Fruit fly (Drosophila melanogaster) whole organism, adult: Measurements from ENCODE around the gene CG7943.

ENCODE experiments used
- CG12768 ChIP-seq: fragments of 200-800 bp; sonication (Bioruptor generic); optimal IDR thresholded peaks from 2 replicates; lab custom pipeline; 2017; ENCODE audit warnings: missing biosample characterization, missing genetic modification characterization, mild to moderate bottlenecking, moderate library complexity, missing genetic modification reagents
- CG33017 ChIP-seq: fragments of 200-800 bp; sonication (Bioruptor generic); optimal IDR thresholded peaks from 2 replicates; lab custom pipeline; 2018; ENCODE audit warnings: missing biosample characterization, mild to moderate bottlenecking, missing genetic modification characterization, moderate library complexity
- CG5204 ChIP-seq: fragments of 200-800 bp; sonication (Bioruptor generic); optimal IDR thresholded peaks from 2 replicates; lab custom pipeline; 2016; ENCODE audit warnings: missing biosample characterization, missing genetic modification characterization
- CG7045 ChIP-seq: fragments of 200-800 bp; sonication (Bioruptor generic); optimal IDR thresholded peaks from 2 replicates; lab custom pipeline; 2017; ENCODE audit warnings: missing biosample characterization, mild to moderate bottlenecking, missing genetic modification characterization
- CG7101 ChIP-seq: fragments of 200-800 bp; sonication (Bioruptor generic); optimal IDR thresholded peaks from 2 replicates; lab custom pipeline; 2018; ENCODE audit warnings: missing biosample characterization, mild to moderate bottlenecking, missing genetic modification characterization, moderate library complexity
- Clk ChIP-seq: fragments of 200-800 bp; sonication (Bioruptor generic); optimal IDR thresholded peaks from 2 replicates; lab custom pipeline; 2017; ENCODE audit warnings: missing biosample characterization, missing genetic modification characterization
- Hr96 ChIP-seq: fragments of 200-800 bp; sonication (Bioruptor generic); optimal IDR thresholded peaks from 2 replicates; lab custom pipeline; 2016; ENCODE audit warnings: missing biosample characterization, missing genetic modification characterization
- Mnt ChIP-seq: fragments of 200-800 bp; sonication (Bioruptor generic); optimal IDR thresholded peaks from 2 replicates; lab custom pipeline; 2016; ENCODE audit warnings: missing biosample characterization, mild to moderate bottlenecking, missing genetic modification characterization
- bab1 ChIP-seq: fragments of 200-800 bp; sonication (Bioruptor generic); optimal IDR thresholded peaks from 3 replicates; lab custom pipeline; 2019; ENCODE audit warnings: missing biosample characterization, mild to moderate bottlenecking, missing genetic modification characterization, moderate library complexity
- cic ChIP-seq: fragments of 200-800 bp; sonication (Bioruptor generic); optimal IDR thresholded peaks from 2 replicates; lab custom pipeline; 2017; ENCODE audit warnings: missing biosample characterization, mild to moderate bottlenecking, missing genetic modification characterization, moderate library complexity
- cnc ChIP-seq, 2 experiments: fragments of >200 bp; optimal IDR thresholded peaks; 2 replicates each; lab custom pipeline; 2017
- ovo ChIP-seq: fragments of 200-800 bp; sonication (Bioruptor generic); optimal IDR thresholded peaks from 2 replicates; lab custom pipeline; 2016; ENCODE audit warnings: missing biosample characterization, missing genetic modification characterization
- pad ChIP-seq: fragments of 200-800 bp; sonication (Bioruptor generic); optimal IDR thresholded peaks from 3 replicates; lab custom pipeline; 2017; ENCODE audit warnings: missing biosample characterization, missing genetic modification characterization, mild to moderate bottlenecking, moderate library complexity, missing genetic modification reagents
- tj ChIP-seq: fragments of 200-800 bp; sonication (Bioruptor generic); optimal IDR thresholded peaks from 3 replicates; lab custom pipeline; 2017; ENCODE audit warnings: missing biosample characterization, mild to moderate bottlenecking, missing genetic modification characterization, moderate library complexity

dm6 chr3R:30014977-30015514, 31.2 kb upstream of the CG7943 start, which contains the start of gene CG7920:
- TF ChIP-seq bab1 (GFP tag; lab: Kevin White, UChicago) (peak; percentile 83), Clk (GFP tag; lab: Kevin White, UChicago) (no peak), CG5204 (no peak), pad (GFP tag; lab: Kevin White, UChicago) (peak; percentile 67), CG33017 (peak; percentile 45), CG7101 (tag; lab: Kevin White, UChicago) (peak; percentile 69), CG12768 (peak; percentile 41), cic (GFP tag; lab: Kevin White, UChicago) (peak; percentile 31), ovo (GFP tag; lab: Kevin White, UChicago) (no peak), Mnt (GFP tag; lab: Kevin White, UChicago) (peak; percentile 37), tj (GFP tag; lab: Kevin White, UChicago) (no peak), CG7045 (peak; percentile 37), Hr96 (peak; percentile 68), cnc (optimal IDR thresholded peaks at IDR 0.05; lab: Kevin White, UChicago) (peak in 1 of 2 experiments; percentile 62)
